Worm (Caenorhabditis elegans) whole organism, L3 larva: ENCODE results near the gene phy-4.

ENCODE experiments used
- R02D3.7 ChIP-seq: fragments of 150-350 bp; optimal IDR thresholded peaks from 2 replicates; lab custom pipeline; 2014; ENCODE audit warnings: missing biosample characterization, missing genetic modification characterization
- ama-1 ChIP-seq: fragments of 150-350 bp; optimal IDR thresholded peaks from 2 replicates; lab custom pipeline; 2018
- daf-12 ChIP-seq: fragments of 150-350 bp; optimal IDR thresholded peaks from 2 replicates; lab custom pipeline; 2014; ENCODE audit warnings: missing biosample characterization, missing genetic modification reagents, missing genetic modification characterization
- egl-27 ChIP-seq: sonication (generic microtip); optimal IDR thresholded peaks from 4 replicates; lab custom pipeline; 2017; ENCODE audit warnings: missing biosample characterization, missing genetic modification reagents, missing genetic modification characterization
- lin-15B ChIP-seq: fragments of 150-350 bp; optimal IDR thresholded peaks from 2 replicates; lab custom pipeline; 2014; ENCODE audit warnings: missing biosample characterization, missing genetic modification characterization
- mdl-1 ChIP-seq: fragments of 150-350 bp; optimal IDR thresholded peaks from 2 replicates; lab custom pipeline; 2014; ENCODE audit warnings: missing biosample characterization, missing genetic modification characterization
- nfya-1 ChIP-seq: sonication (generic microtip); optimal IDR thresholded peaks from 2 replicates; lab custom pipeline; 2017; ENCODE audit warnings: missing genetic modification characterization, mild to moderate bottlenecking, missing compliant biosample characterization, antibody characterized with exemption, moderate library complexity; ENCODE audit not compliant: insufficient read depth
- nhr-11 ChIP-seq: fragments of 150-350 bp; optimal IDR thresholded peaks from 2 replicates; lab custom pipeline; 2014; ENCODE audit warnings: missing biosample characterization, missing genetic modification characterization
- nhr-28 ChIP-seq: fragments of 150-350 bp; optimal IDR thresholded peaks from 2 replicates; lab custom pipeline; 2014; ENCODE audit warnings: missing biosample characterization, missing genetic modification characterization
- pqm-1 ChIP-seq: fragments of 150-350 bp; optimal IDR thresholded peaks from 2 replicates; lab custom pipeline; 2017; ENCODE audit warnings: missing biosample characterization, missing genetic modification characterization, inconsistent platforms
- tbx-2 ChIP-seq: sonication (generic microtip); optimal IDR thresholded peaks from 2 replicates; lab custom pipeline; 2016; ENCODE audit warnings: mild to moderate bottlenecking, missing genetic modification characterization, missing compliant biosample characterization
- unc-62 ChIP-seq: fragments of 150-350 bp; sonication (generic microtip); optimal IDR thresholded peaks from 4 replicates; lab custom pipeline; 2014; ENCODE audit warnings: missing biosample characterization, missing genetic modification reagents, missing genetic modification characterization
- ztf-11 ChIP-seq: fragments of 150-350 bp; optimal IDR thresholded peaks from 2 replicates; lab custom pipeline; 2014; ENCODE audit warnings: missing biosample characterization, missing genetic modification characterization

- TF ChIP-seq nhr-11 (tag; lab: Kevin White, UChicago): no peak
- no peak for TF ChIP-seq ztf-11 (tag; lab: Kevin White, UChicago)
- TF ChIP-seq pqm-1 (tag; lab: Kevin White, UChicago): no peak
- no peak for TF ChIP-seq mdl-1 (tag; lab: Kevin White, UChicago)
- no peak for TF ChIP-seq daf-12
- TF ChIP-seq R02D3.7 (tag; lab: Kevin White, UChicago): no peak
- no peak for TF ChIP-seq nhr-28 (tag; lab: Kevin White, UChicago)
- TF ChIP-seq egl-27 (tag; lab: Kevin White, UChicago): no peak
- no peak for TF ChIP-seq ama-1 (lab: Kevin White, UChicago)
- no peak for TF ChIP-seq unc-62 (GFP tag; lab: Kevin White, UChicago)
- TF ChIP-seq lin-15B (tag; lab: Kevin White, UChicago): no peak
- no peak for TF ChIP-seq tbx-2 (tag; lab: Kevin White, UChicago)
- no peak for TF ChIP-seq nfya-1 (tag; lab: Kevin White, UChicago)
Measured at ce11 chrV:19555350-19555749, 41.9 kb upstream of the phy-4 start.
